Worm (Caenorhabditis elegans): ENCODE data around the gene dot-1.2.

DNA sequence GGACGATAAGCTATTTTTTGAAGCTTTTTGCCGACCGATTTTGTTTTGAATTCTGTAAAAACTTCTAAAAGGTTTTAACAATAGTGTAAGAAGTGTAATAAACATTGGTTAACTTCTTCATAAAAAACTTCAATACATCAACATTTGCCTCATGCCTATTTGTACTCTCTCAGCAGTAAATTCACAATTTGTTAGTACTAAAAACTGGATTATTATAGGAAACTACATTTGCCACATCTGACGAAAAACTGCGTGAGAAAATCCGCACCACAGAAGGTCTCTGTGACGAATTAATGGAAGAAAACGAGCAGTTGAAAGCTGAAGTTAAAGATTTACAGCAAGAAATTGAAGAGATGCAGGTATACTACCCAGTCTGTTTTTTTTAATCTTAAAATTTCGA lies 41.6 kb downstream of the dot-1.2 start:
- TF ChIP-seq nhr-11 (tag; optimal IDR thresholded peaks at IDR 0.05) = no peak
- TF ChIP-seq zip-5 (tag; optimal IDR thresholded peaks at IDR 0.05) = no peak
- TF ChIP-seq fkh-10 (GFP tag; optimal IDR thresholded peaks at IDR 0.05) = no peak

Measured in whole organism, late embryonic.